Worm (Caenorhabditis elegans) whole organism, L1 larva: ENCODE results near the gene T26C5.3.

Experiments used
- ceh-82 ChIP-seq, 3 experiments: fragments of 150-350 bp in 1 of 3; sonication (generic microtip) in 2 of 3; optimal IDR thresholded peaks; 2 replicates each; lab custom pipeline; 2014 to 2017; ENCODE audit warnings: missing biosample characterization in 3 of 3, missing genetic modification characterization in 3 of 3
- hlh-17 ChIP-seq: fragments of 200-800 bp; sonication (Bioruptor generic); optimal IDR thresholded peaks from 2 replicates; lab custom pipeline; 2018; ENCODE audit warnings: missing genetic modification characterization, mild to moderate bottlenecking, missing compliant biosample characterization, moderate library complexity, borderline replicate concordance
- nhr-71 ChIP-seq: sonication (generic microtip); optimal IDR thresholded peaks from 2 replicates; lab custom pipeline; 2016; ENCODE audit warnings: mild to moderate bottlenecking, missing genetic modification characterization, moderate library complexity, missing compliant biosample characterization
- vab-15 ChIP-seq: sonication (generic microtip); optimal IDR thresholded peaks from 2 replicates; lab custom pipeline; 2017; ENCODE audit warnings: missing genotype, mild to moderate bottlenecking, missing genetic modification characterization, missing compliant biosample characterization

- TF ChIP-seq hlh-17 (GFP tag; lab: Kevin White, UChicago) (no peak), vab-15 (tag; lab: Kevin White, UChicago) (no peak), ceh-82 (tag; optimal IDR thresholded peaks at IDR 0.05; lab: Kevin White, UChicago) (peak; percentile 5 to 90 (median 86)), nhr-71 (tag; lab: Kevin White, UChicago) (peak; percentile 96)
These were observed 37.6 kb downstream of the T26C5.3 start for ce11 chrII:9273984-9274383.
